Fruit fly (Drosophila melanogaster): ENCODE data around the gene rdx.

The rdx gene

dm6 chr3R:13984922-13985581 lies 46.8 kb downstream of the rdx start (continued):
- TF ChIP-seq fd102C (GFP tag; optimal IDR thresholded peaks at IDR 0.05) (peak; percentile 95), Nf-YA (GFP tag; IDR thresholded peaks at IDR 0.05) (no peak; the same call in 1 of the 2 replicates), da (GFP tag; optimal IDR thresholded peaks at IDR 0.05) (peak; percentile 18)

- TF ChIP-seq Neu2 (GFP tag; optimal IDR thresholded peaks at IDR 0.05; ENCODE audit: borderline replicate concordance) (peak; percentile 42), unpg (GFP tag; optimal IDR thresholded peaks at IDR 0.05) (peak; percentile 92), Atf6 (GFP tag; IDR thresholded peaks at IDR 0.05) (peak; percentile 87), CG10565 (GFP tag; optimal IDR thresholded peaks at IDR 0.05) (peak; percentile 64), Gug (GFP tag; IDR thresholded peaks at IDR 0.05) (peak; percentile 86), prd (optimal IDR thresholded peaks at IDR 0.05) (no peak), prd (GFP tag; IDR thresholded peaks at IDR 0.05) (peak; percentile 91), CG3163 (GFP tag; optimal IDR thresholded peaks at IDR 0.05) (peak; percentile 82), mam (GFP tag; optimal IDR thresholded peaks at IDR 0.05) (peak; percentile 96), CG3726 (GFP tag; IDR thresholded peaks at IDR 0.05) (peak; percentile 85; the same call in 2 of the 3 replicates), zen2 (GFP tag; IDR thresholded peaks at IDR 0.05; ENCODE audit: partially characterized antibody) (peak; percentile 56; the same call in 2 of the 3 replicates), pnt (GFP tag; optimal IDR thresholded peaks at IDR 0.05) (peak; percentile 94), Opbp (GFP tag; IDR thresholded peaks at IDR 0.05; ENCODE audit: partially characterized antibody) (peak; percentile 51; the same call in 1 of the 3 replicates), CG11560 (tag; IDR thresholded peaks at IDR 0.05) (no peak; the same call in 1 of the 3 replicates), CG4707 (GFP tag; optimal IDR thresholded peaks at IDR 0.05) (peak; percentile 79), wdn (GFP tag; IDR thresholded peaks at IDR 0.05) (peak; percentile 75), Abd-B (GFP tag; optimal IDR thresholded peaks at IDR 0.05) (peak; percentile 90), CG3281 (GFP tag; optimal IDR thresholded peaks at IDR 0.05) (peak; percentile 94), Myb (GFP tag; optimal IDR thresholded peaks at IDR 0.05) (peak; percentile 88), org-1 (GFP tag; optimal IDR thresholded peaks at IDR 0.05) (peak; percentile 96), CG6683 (GFP tag; optimal IDR thresholded peaks at IDR 0.05) (peak; percentile 86), nerfin-2 (GFP tag; IDR thresholded peaks at IDR 0.05; ENCODE audit: partially characterized antibody) (no peak), CG34376 (GFP tag; optimal IDR thresholded peaks at IDR 0.05) (peak; percentile 94), CG10267 (tag; optimal IDR thresholded peaks at IDR 0.05) (peak; percentile 87), amos (GFP tag; IDR thresholded peaks at IDR 0.05; ENCODE audit: partially characterized antibody) (peak; percentile 51; the same call in 1 of the 2 replicates), CG2116 (GFP tag; optimal IDR thresholded peaks at IDR 0.05) (peak; percentile 64), CG13123 (GFP tag; optimal IDR thresholded peaks at IDR 0.05) (peak; percentile 88), Doc2 (GFP tag; IDR thresholded peaks at IDR 0.05) (peak; percentile 41; the same call in 1 of the 2 replicates), corto (GFP tag; optimal IDR thresholded peaks at IDR 0.05) (peak; percentile 85), MESR4 (GFP tag; optimal IDR thresholded peaks at IDR 0.05) (peak; percentile 59), gro (GFP tag; optimal IDR thresholded peaks at IDR 0.05) (peak; percentile 97), Blimp-1 (GFP tag; optimal IDR thresholded peaks at IDR 0.05) (peak; percentile 91), CG34422 (GFP tag; IDR thresholded peaks at IDR 0.05) (peak; percentile 82; the same call in 2 of the 3 replicates), Asciz (GFP tag; optimal IDR thresholded peaks at IDR 0.05) (peak; percentile 90), dmrt11E (tag; optimal IDR thresholded peaks at IDR 0.05) (peak; percentile 87), gsb-n (tag; optimal IDR thresholded peaks at IDR 0.05) (peak; percentile 95), CG18619 (GFP tag; optimal IDR thresholded peaks at IDR 0.05) (peak; percentile 88), ham (GFP tag; IDR thresholded peaks at IDR 0.05) (no peak), CG42726 (GFP tag; IDR thresholded peaks at IDR 0.05; ENCODE audit: partially characterized antibody) (peak; percentile 67), MTF-1 (GFP tag; optimal IDR thresholded peaks at IDR 0.05; ENCODE audit: borderline replicate concordance) (no peak), Bteb2 (GFP tag; optimal IDR thresholded peaks at IDR 0.05) (peak; percentile 92), schlank (tag; optimal IDR thresholded peaks at IDR 0.05) (peak; percentile 90)
Measured at dm6 chr3R:13983272-13984032, 48.4 kb downstream of the rdx start.

All from whole organism, embryonic.